Worm (Caenorhabditis elegans): ENCODE results near the gene abts-3.

abts-3 gene

ce11 chrII:6169156-6169555 is 36.5 kb downstream of the abts-3 start, which contains the start of gene hst-3.1:
Gene hst-3.1 (minus strand): TSS chrII:6169256.
- TF ChIP-seq mab-9 (GFP tag; IDR thresholded peaks at IDR 0.05) (no peak), dpl-1 (GFP tag; optimal IDR thresholded peaks at IDR 0.05) (no peak), nhr-77 (tag; optimal IDR thresholded peaks at IDR 0.05) (no peak), ceh-8 (GFP tag; optimal IDR thresholded peaks at IDR 0.05) (no peak), hlh-17 (GFP tag; optimal IDR thresholded peaks at IDR 0.05; ENCODE audit: borderline replicate concordance) (no peak)

DNA sequence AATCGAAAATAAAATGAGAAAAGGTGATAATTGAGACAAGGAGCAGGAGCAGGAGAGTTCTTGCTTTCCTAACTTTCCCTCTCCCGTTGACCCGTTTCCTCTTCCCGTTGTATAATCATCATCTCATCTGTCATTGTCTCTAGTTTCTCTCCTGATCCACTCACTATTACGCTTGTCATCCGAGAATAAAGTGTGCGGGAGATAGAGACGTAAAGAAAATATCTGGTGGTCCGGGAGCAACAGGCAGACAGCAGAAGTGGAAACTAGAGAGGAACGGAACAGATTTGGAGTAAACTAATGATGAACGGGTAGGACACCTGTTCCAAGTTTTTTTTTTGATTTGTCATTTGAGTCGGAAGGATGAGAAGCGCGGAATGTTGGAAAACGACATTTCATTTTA is 37.5 kb downstream of the abts-3 start:
- no peak for TF ChIP-seq elt-2 (tag; optimal IDR thresholded peaks at IDR 0.05)
- TF ChIP-seq vab-15 (tag; optimal IDR thresholded peaks at IDR 0.05), result no peak
- no peak for TF ChIP-seq ceh-88 (GFP tag; IDR thresholded peaks at IDR 0.05)
- peak; percentile 3 for TF ChIP-seq unc-130 (tag; optimal IDR thresholded peaks at IDR 0.05)
- peak; percentile 25 for TF ChIP-seq rnt-1 (tag; optimal IDR thresholded peaks at IDR 0.05)
- no peak for TF ChIP-seq efl-1 (optimal IDR thresholded peaks at IDR 0.05)
- peak in 1 of 2 experiments; percentile 29 for TF ChIP-seq efl-1 (GFP tag; optimal IDR thresholded peaks at IDR 0.05 in 1 of 2)
- peak; percentile 68 for TF ChIP-seq lin-14 (GFP tag; optimal IDR thresholded peaks at IDR 0.05)
- no peak for TF ChIP-seq ceh-8 (GFP tag; optimal IDR thresholded peaks at IDR 0.05)

- TF ChIP-seq blmp-1 (tag; optimal IDR thresholded peaks at IDR 0.05) (peak; percentile 63), lin-39 (tag; optimal IDR thresholded peaks at IDR 0.05) (no peak), lin-15B (tag; optimal IDR thresholded peaks at IDR 0.05) (no peak), efl-1 (optimal IDR thresholded peaks at IDR 0.05) (no peak), efl-1 (GFP tag; optimal IDR thresholded peaks at IDR 0.05 in 1 of 2) (peak in 1 of 2 experiments; percentile 41), lin-35 (GFP tag; optimal IDR thresholded peaks at IDR 0.05) (no peak)
Observed at ce11 chrII:6171228-6171627, 38.5 kb downstream of the abts-3 start, which contains the start of gene F40H3.3. Gene F40H3.3 (plus strand): TSS chrII:6171507.

DNA sequence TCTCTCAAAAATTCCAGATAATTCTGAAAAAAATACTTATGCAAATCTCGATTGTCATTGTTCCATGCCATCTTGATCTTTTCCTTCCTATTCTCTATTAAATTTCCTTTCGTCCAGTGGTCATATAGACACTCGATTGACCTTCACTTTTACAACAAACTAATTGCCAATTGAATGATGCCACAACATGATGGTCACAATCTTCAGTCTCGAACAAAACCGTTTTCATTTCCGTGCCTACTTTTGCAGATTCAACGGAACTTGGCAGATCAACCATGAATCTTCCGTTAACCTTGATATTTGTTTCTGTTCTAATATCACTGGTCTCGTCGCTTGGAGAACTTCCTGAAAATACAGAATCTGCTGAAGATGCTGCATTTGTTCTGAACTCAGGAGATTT is 40.7 kb downstream of the abts-3 start, which contains the start of gene F40H3.2:
TSS of gene F40H3.2 (plus strand) at position 250 of the 400 bp plus-strand sequence.
- TF ChIP-seq lin-14 (GFP tag; optimal IDR thresholded peaks at IDR 0.05) (peak; percentile 59), blmp-1 (tag; optimal IDR thresholded peaks at IDR 0.05) (peak; percentile 50), lir-3 (tag; optimal IDR thresholded peaks at IDR 0.05; ENCODE audit: poor library complexity) (no peak), nhr-90 (tag; optimal IDR thresholded peaks at IDR 0.05; ENCODE audit: poor library complexity) (no peak), elt-2 (tag; optimal IDR thresholded peaks at IDR 0.05) (no peak), pag-3 (tag; optimal IDR thresholded peaks at IDR 0.05; ENCODE audit: borderline replicate concordance, insufficient read depth) (peak; percentile 27), nhr-85 (tag) (peak; percentile 75)

DNA sequence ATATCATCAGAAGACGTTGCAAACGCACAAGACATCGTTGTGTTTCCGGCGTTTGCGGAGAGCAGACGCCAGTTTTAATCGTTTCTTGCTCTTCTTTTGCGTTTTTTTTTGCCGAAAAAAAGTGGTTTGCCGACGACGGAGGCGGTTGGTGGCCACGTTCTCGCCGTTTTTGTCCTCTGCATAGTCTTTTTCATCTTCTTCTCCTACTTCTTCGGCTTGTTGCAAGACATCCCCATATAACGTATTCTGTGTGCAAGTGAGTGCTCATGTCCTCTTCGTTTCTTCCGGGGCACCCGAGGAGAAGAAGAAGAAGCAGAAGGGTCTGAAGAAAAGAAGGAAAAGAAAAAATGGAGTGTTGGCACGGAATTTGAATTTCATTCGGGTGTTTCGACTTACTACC is 42.3 kb downstream of the abts-3 start:
- TF ChIP-seq pax-3 (tag; optimal IDR thresholded peaks at IDR 0.05), result no peak
- TF ChIP-seq sox-4 (tag; optimal IDR thresholded peaks at IDR 0.05), result no peak
- TF ChIP-seq nhr-12 (tag; optimal IDR thresholded peaks at IDR 0.05), result no peak
- no peak for TF ChIP-seq egl-27 (tag; optimal IDR thresholded peaks at IDR 0.05)
- TF ChIP-seq lin-14 (GFP tag; optimal IDR thresholded peaks at IDR 0.05), result peak; percentile 78
- TF ChIP-seq lir-3 (tag; optimal IDR thresholded peaks at IDR 0.05; ENCODE audit: poor library complexity), result no peak
- no peak for TF ChIP-seq sptf-1 (tag; optimal IDR thresholded peaks at IDR 0.05)
- no peak for TF ChIP-seq vab-15 (tag; optimal IDR thresholded peaks at IDR 0.05)
- TF ChIP-seq nhr-237 (tag; optimal IDR thresholded peaks at IDR 0.05), result no peak
- no peak for TF ChIP-seq fkh-4 (tag; optimal IDR thresholded peaks at IDR 0.05; ENCODE audit: borderline replicate concordance)
- no peak for TF ChIP-seq dpl-1 (GFP tag; optimal IDR thresholded peaks at IDR 0.05)
- peak in 1 of 3 experiments; percentile 35 for TF ChIP-seq ceh-82 (tag; optimal IDR thresholded peaks at IDR 0.05)
- TF ChIP-seq hlh-4 (tag; optimal IDR thresholded peaks at IDR 0.05), result no peak
- TF ChIP-seq lsy-2 (tag; optimal IDR thresholded peaks at IDR 0.05), result no peak
- no peak for TF ChIP-seq nhr-84 (tag; optimal IDR thresholded peaks at IDR 0.05)

Data from whole organism, L1 larva.